Worm (Caenorhabditis elegans): ENCODE measurements around the gene tam-1.

- TF ChIP-seq unc-62 (GFP tag; optimal IDR thresholded peaks at IDR 0.05): no peak
- TF ChIP-seq ztf-6 (GFP tag; IDR thresholded peaks at IDR 0.05): no peak
- no peak for TF ChIP-seq F10E7.11 (tag; optimal IDR thresholded peaks at IDR 0.05)
- TF ChIP-seq ets-4 (GFP tag; optimal IDR thresholded peaks at IDR 0.05): no peak
- no peak for TF ChIP-seq lin-26 (GFP tag; IDR thresholded peaks at IDR 0.05)
- TF ChIP-seq ztf-28 (GFP tag; IDR thresholded peaks at IDR 0.05): no peak
- TF ChIP-seq madf-10 (tag; optimal IDR thresholded peaks at IDR 0.05): no peak
- no peak for TF ChIP-seq Y67H2A.10 (GFP tag; conservative IDR thresholded peaks at IDR 0.05)
These were observed 30.1 kb downstream of the tam-1 start, which contains the start of gene C02E7.10 for ce11 chrV:4932814-4933213.

Data from whole organism, young adult.